Worm (Caenorhabditis elegans) whole organism, late embryonic: ENCODE results near the gene clec-24.

ENCODE experiments used
- C38D4.7 ChIP-seq: fragments of 200-800 bp; sonication (Bioruptor generic); optimal IDR thresholded peaks from 2 replicates; lab custom pipeline; 2018; ENCODE audit warnings: mild to moderate bottlenecking, missing genetic modification characterization, moderate library complexity, missing compliant biosample characterization
- F13H6.1 ChIP-seq: sonication (generic microtip); optimal IDR thresholded peaks from 2 replicates; lab custom pipeline; 2016; ENCODE audit warnings: missing genetic modification characterization, missing compliant biosample characterization
- che-1 ChIP-seq: sonication (generic microtip); optimal IDR thresholded peaks from 2 replicates; lab custom pipeline; 2016; ENCODE audit warnings: mild to moderate bottlenecking, missing genetic modification characterization, missing compliant biosample characterization
- dmd-4 ChIP-seq: sonication (generic microtip); optimal IDR thresholded peaks from 2 replicates; lab custom pipeline; 2016; ENCODE audit warnings: borderline replicate concordance, missing genetic modification characterization, missing compliant biosample characterization
- fkh-10 ChIP-seq: fragments of 150-350 bp; optimal IDR thresholded peaks from 2 replicates; lab custom pipeline; 2014; ENCODE audit warnings: missing biosample characterization, missing genetic modification reagents, missing genetic modification characterization
- hlh-30 ChIP-seq: sonication (generic microtip); optimal IDR thresholded peaks from 2 replicates; lab custom pipeline; 2017; ENCODE audit warnings: antibody characterized with exemption, missing genetic modification characterization, missing compliant biosample characterization; ENCODE audit not compliant: insufficient read depth
- madf-2 ChIP-seq: sonication (generic microtip); optimal IDR thresholded peaks from 2 replicates; lab custom pipeline; 2017; ENCODE audit warnings: missing genetic modification characterization, missing compliant biosample characterization
- pax-1 ChIP-seq: fragments of 150-350 bp; optimal IDR thresholded peaks from 2 replicates; lab custom pipeline; 2014; ENCODE audit warnings: missing biosample characterization, missing genetic modification characterization
- pha-4 ChIP-seq: fragments of 150-350 bp; optimal IDR thresholded peaks from 2 replicates; lab custom pipeline; 2018; ENCODE audit warnings: missing biosample characterization, missing genetic modification reagents, missing genetic modification characterization
- pros-1 ChIP-seq: fragments of 150-350 bp; optimal IDR thresholded peaks from 2 replicates; lab custom pipeline; 2014; ENCODE audit warnings: missing biosample characterization, missing genetic modification reagents, missing genetic modification characterization
- sdc-2 ChIP-seq: sonication (generic microtip); optimal IDR thresholded peaks from 2 replicates; lab custom pipeline; 2016; ENCODE audit warnings: missing genotype, missing genetic modification characterization, missing compliant biosample characterization
- sox-4 ChIP-seq: sonication (generic microtip); optimal IDR thresholded peaks from 2 replicates; lab custom pipeline; 2017; ENCODE audit warnings: mild to moderate bottlenecking, missing genetic modification characterization, inconsistent platforms, missing compliant biosample characterization
- ttx-3 ChIP-seq: sonication (generic microtip); optimal IDR thresholded peaks from 2 replicates; lab custom pipeline; 2016; ENCODE audit warnings: missing genetic modification reagents, missing genetic modification characterization, missing compliant biosample characterization
- ztf-16 ChIP-seq: sonication (generic microtip); optimal IDR thresholded peaks from 2 replicates; lab custom pipeline; 2017; ENCODE audit warnings: missing genetic modification characterization, missing compliant biosample characterization

DNA sequence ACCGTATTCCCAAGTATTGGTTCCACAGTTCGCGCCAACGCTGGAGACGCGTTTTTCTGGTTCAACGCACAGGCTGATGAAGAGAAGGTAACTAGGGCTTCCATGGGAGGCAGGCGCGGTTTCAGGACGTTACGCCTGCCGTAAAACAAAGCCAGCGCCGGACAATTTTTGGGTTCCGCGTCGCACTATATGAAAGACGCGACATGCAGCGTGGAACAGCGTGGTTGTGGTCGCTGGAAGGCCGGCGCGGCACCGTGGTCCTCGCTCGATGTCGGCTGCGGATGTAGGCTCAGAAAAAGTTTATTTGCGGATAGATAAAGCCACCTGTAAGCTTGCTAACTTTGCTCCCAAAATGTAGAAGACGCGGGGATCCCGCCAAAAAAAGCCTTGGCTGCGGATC lies 23.4 kb upstream of the clec-24 start:
- no peak for TF ChIP-seq pax-1
- TF ChIP-seq dmd-4 = no peak
- TF ChIP-seq C38D4.7 = no peak
- TF ChIP-seq ttx-3 (tag; lab: Kevin White, UChicago) = no peak
- no peak for TF ChIP-seq pha-4 (tag; lab: Kevin White, UChicago)
- no peak for TF ChIP-seq hlh-30 (tag; lab: Kevin White, UChicago)
- no peak for TF ChIP-seq che-1
- no peak for TF ChIP-seq pros-1 (tag; lab: Kevin White, UChicago)
- TF ChIP-seq ztf-16 (tag; lab: Kevin White, UChicago) = no peak
- no peak for TF ChIP-seq madf-2 (tag; lab: Kevin White, UChicago)
- TF ChIP-seq sdc-2 (tag; lab: Kevin White, UChicago) = no peak
- no peak for TF ChIP-seq F13H6.1 (tag; lab: Kevin White, UChicago)
- no peak for TF ChIP-seq fkh-10
- no peak for TF ChIP-seq sox-4 (tag; lab: Kevin White, UChicago)
